Worm (Caenorhabditis elegans): Measurements from ENCODE around the gene ant-1.3.
"Not testable (repeated sequence)": the region's sequence is repeated elsewhere in the genome, so short reads cannot be mapped to it uniquely, and the experiment has no call there.

Gene ant-1.3

ce11 chrIV:9727217-9727616 lies 18.1 kb upstream of the ant-1.3 start:
- no peak for TF ChIP-seq unc-62 (GFP tag; optimal IDR thresholded peaks at IDR 0.05)

DNA sequence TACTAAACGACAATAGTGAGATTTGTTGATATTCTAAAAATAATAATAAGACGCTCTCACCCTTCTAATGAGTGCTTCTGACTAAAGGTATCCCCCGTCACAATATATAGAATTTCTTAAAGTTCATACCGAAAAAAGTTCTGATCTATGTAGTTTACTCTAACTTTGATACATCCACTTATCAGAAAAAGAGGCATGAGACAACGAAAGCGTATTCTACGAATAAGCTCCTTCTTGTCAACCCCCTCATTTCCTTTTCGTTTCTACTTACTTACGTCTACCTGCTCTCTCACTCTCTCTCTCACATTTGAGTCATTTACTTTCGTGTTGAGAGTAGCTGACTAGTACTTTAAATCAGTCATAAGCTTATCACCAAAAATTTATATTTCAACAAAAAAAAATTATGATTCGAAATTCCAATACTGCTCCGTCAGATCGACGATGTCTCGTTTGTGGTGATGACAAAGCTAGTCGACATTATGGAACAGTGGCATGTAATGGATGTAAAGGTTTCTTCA lies 16.4 kb upstream of the ant-1.3 start:
- TF ChIP-seq unc-62 (GFP tag; optimal IDR thresholded peaks at IDR 0.05), result no peak

ce11 chrIV:9724948-9725347 lies 15.8 kb upstream of the ant-1.3 start, which contains the start of the genes nhr-138 and C28D4.18:
Gene nhr-138 (plus strand): TSS chrIV:9725251.
Gene C28D4.18 (plus strand): TSS chrIV:9725280.
- TF ChIP-seq unc-62 (GFP tag; optimal IDR thresholded peaks at IDR 0.05), result no peak

DNA sequence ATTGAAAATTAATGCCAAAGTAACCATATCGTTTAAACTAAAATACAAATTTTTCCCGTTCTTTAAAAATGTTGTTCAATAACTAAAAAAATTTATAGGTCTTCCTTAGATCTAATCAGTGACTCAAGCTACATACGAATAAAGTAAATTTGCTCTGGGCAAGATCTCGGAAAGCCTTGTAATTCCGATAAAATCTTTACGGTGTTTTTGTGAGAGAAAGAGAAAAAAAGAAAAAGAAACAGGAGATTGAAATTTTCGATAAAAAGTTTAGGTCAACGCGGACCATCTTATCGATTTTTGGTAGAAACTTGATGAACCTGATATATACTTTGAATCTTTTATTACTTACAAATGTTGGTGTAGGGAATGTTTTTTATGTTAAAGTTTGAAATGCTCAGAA lies 14.1 kb upstream of the ant-1.3 start:
- TF ChIP-seq unc-62 (GFP tag; optimal IDR thresholded peaks at IDR 0.05), result no peak

ce11 chrIV:9718396-9718795 lies 9.3 kb upstream of the ant-1.3 start:
- no peak for TF ChIP-seq unc-62 (GFP tag; optimal IDR thresholded peaks at IDR 0.05)

- TF ChIP-seq unc-62 (GFP tag; optimal IDR thresholded peaks at IDR 0.05), result no peak
Observed at ce11 chrIV:9717844-9718243, 8.7 kb upstream of the ant-1.3 start.

- TF ChIP-seq unc-62 (GFP tag; optimal IDR thresholded peaks at IDR 0.05), result no peak
Observed at ce11 chrIV:9716490-9716889, 7.4 kb upstream of the ant-1.3 start.

- no peak for TF ChIP-seq unc-62 (GFP tag; optimal IDR thresholded peaks at IDR 0.05)
Observed at ce11 chrIV:9714264-9714663, 5.2 kb upstream of the ant-1.3 start.

ce11 chrIV:9712782-9713181 lies 3.7 kb upstream of the ant-1.3 start, which contains the start of gene K01H12.4:
Gene K01H12.4 (plus strand): TSS chrIV:9713082.
- TF ChIP-seq unc-62 (GFP tag; optimal IDR thresholded peaks at IDR 0.05), result no peak

ce11 chrIV:9709887-9710286 lies 782 bp upstream of the ant-1.3 start, which contains the start of gene nhr-38:
Gene nhr-38 (plus strand): TSS chrIV:9710187.
- no peak for TF ChIP-seq unc-62 (GFP tag; optimal IDR thresholded peaks at IDR 0.05)

DNA sequence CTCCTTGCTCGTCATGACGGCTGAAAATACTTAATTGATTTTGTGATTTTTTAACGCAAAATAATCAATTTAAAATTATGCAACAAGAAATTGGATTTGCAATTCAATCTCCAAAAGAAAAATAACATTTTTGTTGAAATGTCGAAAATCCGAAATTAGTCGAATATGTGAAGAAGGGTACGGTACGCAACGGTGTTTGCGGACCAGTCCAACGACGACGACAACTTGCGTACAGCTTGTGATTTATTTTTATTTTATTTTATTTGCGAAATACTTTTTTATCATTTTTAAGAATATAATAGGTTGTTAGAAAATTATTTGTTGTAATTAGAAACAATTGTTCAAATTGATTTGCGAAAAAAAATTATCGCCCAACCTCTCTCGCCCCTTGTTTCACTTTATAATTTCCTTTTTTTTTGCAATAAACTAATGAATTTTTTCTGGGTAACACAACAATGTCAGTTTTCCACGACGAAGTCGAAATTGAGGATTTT lies 2.4 kb downstream of the ant-1.3 start, which contains the start of the genes dcaf-1 and dph-3:
Gene dcaf-1 (minus strand): TSS at position 20 of the 494 bp plus-strand sequence.
Gene dph-3 (plus strand): TSS at position 444 of the 494 bp plus-strand sequence.
- no peak for TF ChIP-seq unc-62 (GFP tag; optimal IDR thresholded peaks at IDR 0.05)

- TF ChIP-seq unc-62 (GFP tag; optimal IDR thresholded peaks at IDR 0.05), result no peak
Observed at ce11 chrIV:9699062-9699461, 10.0 kb downstream of the ant-1.3 start.

- no peak for TF ChIP-seq unc-62 (GFP tag; optimal IDR thresholded peaks at IDR 0.05)
Observed at ce11 chrIV:9697869-9698268, 11.2 kb downstream of the ant-1.3 start.

- TF ChIP-seq unc-62 (GFP tag; optimal IDR thresholded peaks at IDR 0.05), result no peak
Observed at ce11 chrIV:9696513-9696912, 12.6 kb downstream of the ant-1.3 start.

DNA sequence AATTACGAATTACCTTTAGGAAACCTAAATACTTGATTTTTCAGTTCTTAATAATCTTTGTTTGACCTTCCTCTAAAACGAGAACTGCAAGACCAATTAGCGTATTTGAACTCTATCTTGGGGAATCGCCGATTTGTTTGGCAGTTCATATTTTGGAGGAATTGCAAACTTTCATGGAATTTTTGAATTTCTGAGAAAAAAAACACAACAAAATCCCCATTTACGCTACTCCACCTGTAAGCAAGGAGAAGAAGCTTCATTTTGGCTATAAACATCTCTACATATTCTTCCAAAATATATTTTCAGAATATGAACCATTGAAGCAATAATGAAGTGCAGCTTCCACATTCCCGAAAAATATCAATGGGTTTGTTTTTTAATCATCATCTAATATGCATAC lies 16.2 kb downstream of the ant-1.3 start, which contains the start of gene twk-9:
Gene twk-9 (plus strand): TSS at position 301 of the 400 bp plus-strand sequence.
- no peak for TF ChIP-seq unc-62 (GFP tag; optimal IDR thresholded peaks at IDR 0.05)

ce11 chrIV:9690644-9691043 lies 18.5 kb downstream of the ant-1.3 start, which contains the start of gene sdz-36:
Gene sdz-36 (plus strand): TSS chrIV:9690944.
- no peak for TF ChIP-seq unc-62 (GFP tag; optimal IDR thresholded peaks at IDR 0.05)

DNA sequence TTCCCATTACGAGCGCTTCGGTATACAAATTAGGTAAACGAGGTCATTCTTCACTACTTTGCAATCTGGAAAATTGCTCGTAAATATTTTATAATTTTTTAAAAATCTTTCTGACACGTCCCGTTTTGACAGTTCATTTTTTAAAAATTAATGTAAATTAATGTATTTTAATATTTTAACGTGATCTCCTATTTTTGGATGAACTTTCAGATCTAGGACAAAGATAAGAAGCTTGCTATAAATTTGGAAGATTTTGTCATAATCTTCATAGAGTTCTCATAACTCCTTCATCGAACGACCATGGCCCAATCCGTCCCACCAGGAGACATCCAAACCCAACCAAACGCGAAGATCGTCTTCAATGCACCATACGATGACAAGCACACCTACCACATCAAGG lies 20.4 kb downstream of the ant-1.3 start, which contains the start of gene msp-76:
Gene msp-76 (plus strand): TSS at position 301 of the 400 bp plus-strand sequence.
- TF ChIP-seq unc-62 (GFP tag; optimal IDR thresholded peaks at IDR 0.05), result not testable (repeated sequence)
